Worm (Caenorhabditis elegans): Measurements from ENCODE around the gene trk-1.
A peak's percentile ranks its signal among the peaks of the same experiment; 100 is the strongest.

DNA sequence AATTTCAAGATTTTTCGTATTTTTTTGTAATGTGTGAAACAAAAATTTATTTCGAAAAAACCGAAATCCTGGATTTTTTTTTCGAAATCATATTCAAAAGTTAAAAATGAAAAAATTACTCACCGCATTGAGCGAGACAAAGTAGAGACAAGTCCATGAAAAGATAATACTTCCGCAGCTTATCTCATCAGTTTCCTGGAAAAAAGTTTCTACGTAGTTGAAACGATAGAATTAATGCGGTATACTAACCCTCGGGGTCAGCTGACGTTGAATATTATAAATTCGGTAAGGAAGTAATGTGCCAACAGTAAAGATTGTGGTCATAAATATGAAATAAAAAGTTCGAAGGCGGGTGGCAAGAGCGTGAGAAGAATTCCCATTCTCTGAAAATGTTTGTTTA is 7.2 kb upstream of the trk-1 start:
- no peak for TF ChIP-seq tbx-2 (tag; optimal IDR thresholded peaks at IDR 0.05)
- TF ChIP-seq snpc-4 (tag; optimal IDR thresholded peaks at IDR 0.05), result no peak
- TF ChIP-seq sptf-1 (tag; optimal IDR thresholded peaks at IDR 0.05), result no peak
- no peak for TF ChIP-seq nhr-12 (tag; optimal IDR thresholded peaks at IDR 0.05)
- no peak for TF ChIP-seq nhr-90 (tag; optimal IDR thresholded peaks at IDR 0.05; ENCODE audit: poor library complexity)
- peak; percentile 22 for TF ChIP-seq nhr-71 (tag; optimal IDR thresholded peaks at IDR 0.05)

Data from whole organism, L1 larva.